Worm (Caenorhabditis elegans): ENCODE measurements around the gene H23N18.6.

Gene H23N18.6

DNA sequence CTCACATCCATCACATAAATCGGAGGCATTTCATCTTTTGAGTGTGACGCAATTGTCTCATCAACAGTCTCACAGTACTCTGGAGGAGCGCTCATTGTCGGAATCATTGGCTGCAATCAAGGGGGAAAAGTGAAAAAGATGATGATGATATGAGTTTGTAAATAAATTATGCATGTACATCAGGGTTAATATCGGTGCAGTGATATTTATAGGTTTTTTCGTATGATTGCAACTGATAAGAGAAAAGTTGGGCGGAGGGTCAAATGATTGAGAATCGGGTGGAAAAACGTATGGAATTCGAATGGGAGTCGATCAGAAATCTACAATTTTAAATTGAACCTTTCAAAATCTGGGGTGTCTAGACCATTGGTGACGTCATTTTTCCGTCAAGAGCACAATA lies at the start of gene H23N18.6:
Gene H23N18.6 (minus strand): TSS at position 201 of the 400 bp plus-strand sequence.
- no peak for TF ChIP-seq hpl-2 (GFP tag; optimal IDR thresholded peaks at IDR 0.05)
- TF ChIP-seq Y116A8C.19 (tag; optimal IDR thresholded peaks at IDR 0.05; ENCODE audit: borderline replicate concordance): no peak
- no peak for TF ChIP-seq lin-39 (tag; optimal IDR thresholded peaks at IDR 0.05)
- peak; percentile 38 for TF ChIP-seq tlp-1 (tag; optimal IDR thresholded peaks at IDR 0.05)
- no peak for TF ChIP-seq ets-5 (GFP tag; IDR thresholded peaks at IDR 0.05)
- peak; percentile 75 for TF ChIP-seq elt-2 (tag; optimal IDR thresholded peaks at IDR 0.05)
- no peak for TF ChIP-seq snpc-4 (tag; optimal IDR thresholded peaks at IDR 0.05)

- TF ChIP-seq sup-37 (GFP tag; optimal IDR thresholded peaks at IDR 0.05): no peak
- TF ChIP-seq xbp-1 (tag; optimal IDR thresholded peaks at IDR 0.05): no peak
- peak; percentile 21 for TF ChIP-seq lin-14 (GFP tag; optimal IDR thresholded peaks at IDR 0.05)
- TF ChIP-seq dsc-1 (tag; optimal IDR thresholded peaks at IDR 0.05): peak; percentile 27
- TF ChIP-seq nhr-71 (tag; optimal IDR thresholded peaks at IDR 0.05): peak; percentile 22
- TF ChIP-seq efl-1 (optimal IDR thresholded peaks at IDR 0.05): no peak
- TF ChIP-seq efl-1 (GFP tag; optimal IDR thresholded peaks at IDR 0.05 in 1 of 2): peak in 1 of 2 experiments; percentile 20
These were observed 49.2 kb upstream of the H23N18.6 start for ce11 chrV:4964020-4964635.

ce11 chrV:4963606-4964005 lies 48.7 kb upstream of the H23N18.6 start:
- no peak for TF ChIP-seq fkh-10 (GFP tag; optimal IDR thresholded peaks at IDR 0.05)
- no peak for TF ChIP-seq mab-9 (GFP tag; IDR thresholded peaks at IDR 0.05)
- no peak for TF ChIP-seq hpl-2 (GFP tag; optimal IDR thresholded peaks at IDR 0.05)
- TF ChIP-seq lin-14 (GFP tag; optimal IDR thresholded peaks at IDR 0.05): no peak
- TF ChIP-seq nhr-28 (tag; optimal IDR thresholded peaks at IDR 0.05): no peak
- no peak for TF ChIP-seq efl-3 (GFP tag; optimal IDR thresholded peaks at IDR 0.05)
- no peak for TF ChIP-seq C04F5.9 (tag; optimal IDR thresholded peaks at IDR 0.05)
- TF ChIP-seq sup-37 (GFP tag; optimal IDR thresholded peaks at IDR 0.05): no peak
- no peak for TF ChIP-seq xbp-1 (tag; optimal IDR thresholded peaks at IDR 0.05)
- TF ChIP-seq lsy-2 (tag; optimal IDR thresholded peaks at IDR 0.05): no peak
- no peak for TF ChIP-seq unc-86 (tag; optimal IDR thresholded peaks at IDR 0.05)
- TF ChIP-seq pqm-1 (tag; optimal IDR thresholded peaks at IDR 0.05): no peak
- TF ChIP-seq nhr-76 (tag; optimal IDR thresholded peaks at IDR 0.05): no peak
- no peak for TF ChIP-seq pax-3 (tag; optimal IDR thresholded peaks at IDR 0.05)

ce11 chrV:4962968-4963367 lies 48.1 kb upstream of the H23N18.6 start, which contains the start of gene tam-1:
tam-1 (minus strand) TSS chrV:4963102.
- TF ChIP-seq lin-14 (GFP tag; optimal IDR thresholded peaks at IDR 0.05): peak; percentile 61
- TF ChIP-seq nhr-85 (tag): peak; percentile 8
- no peak for TF ChIP-seq unc-86 (tag; optimal IDR thresholded peaks at IDR 0.05)
- no peak for TF ChIP-seq grh-1 (GFP tag; IDR thresholded peaks at IDR 0.05)
- no peak for TF ChIP-seq sox-4 (tag; optimal IDR thresholded peaks at IDR 0.05)
- no peak for TF ChIP-seq lin-39 (tag; optimal IDR thresholded peaks at IDR 0.05)
- TF ChIP-seq skn-1 (tag; optimal IDR thresholded peaks at IDR 0.05): peak; percentile 10

ce11 chrV:4960686-4961085 lies 45.8 kb upstream of the H23N18.6 start:
- TF ChIP-seq unc-30 (tag; optimal IDR thresholded peaks at IDR 0.05) (no peak), pqm-1 (tag; optimal IDR thresholded peaks at IDR 0.05) (no peak), blmp-1 (tag; optimal IDR thresholded peaks at IDR 0.05) (no peak), mab-9 (GFP tag; IDR thresholded peaks at IDR 0.05) (no peak), efl-3 (GFP tag; optimal IDR thresholded peaks at IDR 0.05) (no peak), F16B12.6 (tag; optimal IDR thresholded peaks at IDR 0.05) (no peak), pax-3 (tag; optimal IDR thresholded peaks at IDR 0.05) (no peak), efl-1 (optimal IDR thresholded peaks at IDR 0.05) (no peak), efl-1 (GFP tag; optimal IDR thresholded peaks at IDR 0.05 in 1 of 2) (no peak), C04F5.9 (tag; optimal IDR thresholded peaks at IDR 0.05) (no peak), lin-35 (GFP tag; optimal IDR thresholded peaks at IDR 0.05) (no peak), snu-23 (GFP tag; optimal IDR thresholded peaks at IDR 0.05) (no peak)
